Fruit fly (Drosophila melanogaster) whole organism, wandering third instar larva: ENCODE measurements around the gene CG6656.

Source experiments
- Abd-B ChIP-seq: fragments of >200 bp; optimal IDR thresholded peaks from 2 replicates; lab custom pipeline; 2017; ENCODE audit warnings: missing biosample characterization, missing genetic modification characterization
- CG32264 ChIP-seq: fragments of 200-800 bp; sonication (Bioruptor generic); optimal IDR thresholded peaks from 2 replicates; lab custom pipeline; 2016; ENCODE audit warnings: missing biosample characterization, missing genetic modification characterization
- CG9705 ChIP-seq: fragments of 200-800 bp; sonication (Bioruptor generic); optimal IDR thresholded peaks from 2 replicates; lab custom pipeline; 2018; ENCODE audit warnings: missing biosample characterization, mild to moderate bottlenecking, missing genetic modification characterization
- CrebA ChIP-seq: fragments of 200-800 bp; sonication (Bioruptor generic); optimal IDR thresholded peaks from 2 replicates; lab custom pipeline; 2016; ENCODE audit warnings: missing biosample characterization, mild to moderate bottlenecking, missing genetic modification characterization, borderline replicate concordance
- Dfd ChIP-seq: fragments of >200 bp; optimal IDR thresholded peaks from 2 replicates; lab custom pipeline; 2017; ENCODE audit warnings: missing biosample characterization, missing genetic modification characterization
- Dif ChIP-seq: fragments of 200-275, 200-300 bp; sonication (Bioruptor generic); optimal IDR thresholded peaks from 2 replicates; lab custom pipeline; 2018; ENCODE audit warnings: missing biosample characterization, missing genetic modification characterization; ENCODE audit not compliant: partially characterized antibody
- GATAd ChIP-seq: sonication (Bioruptor generic); optimal IDR thresholded peaks from 2 replicates; lab custom pipeline; 2016; ENCODE audit warnings: missing biosample characterization, missing genetic modification characterization
- Hr78 ChIP-seq: fragments of >200 bp; optimal IDR thresholded peaks from 2 replicates; lab custom pipeline; 2017; ENCODE audit warnings: missing biosample characterization, missing genetic modification characterization
- Hr83 ChIP-seq: fragments of 200-300 bp; sonication (Bioruptor generic); optimal IDR thresholded peaks from 2 replicates; lab custom pipeline; 2016; ENCODE audit warnings: missing biosample characterization, mild to moderate bottlenecking, missing genetic modification characterization, moderate library complexity; ENCODE audit not compliant: poor library complexity, severe bottlenecking
- Jra ChIP-seq: sonication (Bioruptor generic); optimal IDR thresholded peaks from 2 replicates; lab custom pipeline; 2016; ENCODE audit warnings: missing biosample characterization, missing genetic modification characterization
- Mio ChIP-seq: sonication (Bioruptor generic); optimal IDR thresholded peaks from 2 replicates; lab custom pipeline; 2016; ENCODE audit warnings: missing biosample characterization, missing genetic modification characterization
- Myc ChIP-seq: fragments of >200 bp; optimal IDR thresholded peaks from 2 replicates; lab custom pipeline; 2017
- N ChIP-seq: fragments of >200 bp; optimal IDR thresholded peaks from 2 replicates; lab custom pipeline; 2018; ENCODE audit warnings: missing biosample characterization, missing external identifiers, missing genetic modification characterization
- Rel ChIP-seq, 2 experiments: fragments of 200-800 bp; sonication (Bioruptor generic) in 1 of 2; optimal IDR thresholded peaks; 2 replicates in 1 of 2; 3 replicates in 1 of 2; lab custom pipeline; 2016 to 2019; ENCODE audit warnings: mild to moderate bottlenecking in 2 of 2, missing biosample characterization in 2 of 2, missing genetic modification characterization in 2 of 2, moderate library complexity in 1 of 2
- Sp1 ChIP-seq: fragments of 200-800 bp; sonication (Bioruptor generic); optimal IDR thresholded peaks from 3 replicates; lab custom pipeline; 2019; ENCODE audit warnings: missing biosample characterization, mild to moderate bottlenecking, missing genetic modification characterization, moderate library complexity
- Vsx2 ChIP-seq: fragments of 200-300, 225-300 bp; sonication (Bioruptor generic); optimal IDR thresholded peaks from 2 replicates; lab custom pipeline; 2018; ENCODE audit warnings: missing biosample characterization, missing genetic modification characterization; ENCODE audit not compliant: partially characterized antibody
- brk ChIP-seq: fragments of 200-800 bp; sonication (Bioruptor generic); optimal IDR thresholded peaks from 2 replicates; lab custom pipeline; 2016; ENCODE audit warnings: missing biosample characterization, mild to moderate bottlenecking, missing genetic modification characterization
- dl ChIP-seq, 2 experiments: fragments of 175-275, 200-275 bp in 1 of 2; fragments of 200-275 bp in 1 of 2; sonication (Bioruptor generic); optimal IDR thresholded peaks; lab custom pipeline; 2018; ENCODE audit warnings: mild to moderate bottlenecking in 2 of 2, missing biosample characterization in 2 of 2, missing genetic modification characterization in 2 of 2, moderate library complexity in 2 of 2; ENCODE audit not compliant: partially characterized antibody in 2 of 2, insufficient read depth in 1 of 2
- dsf ChIP-seq: sonication (Bioruptor generic); optimal IDR thresholded peaks from 2 replicates; lab custom pipeline; 2016; ENCODE audit warnings: missing biosample characterization, missing genetic modification characterization, borderline replicate concordance
- ey ChIP-seq: fragments of 200-800 bp; sonication (Bioruptor generic); optimal IDR thresholded peaks from 2 replicates; lab custom pipeline; 2016; ENCODE audit warnings: missing biosample characterization, missing genetic modification characterization
- foxo ChIP-seq, 2 experiments: fragments of 200-800 bp; sonication (Bioruptor generic); optimal IDR thresholded peaks; 2 replicates in 1 of 2; 3 replicates in 1 of 2; lab custom pipeline; 2016 to 2017; ENCODE audit warnings: missing biosample characterization in 2 of 2, missing genetic modification characterization in 2 of 2
- fru ChIP-seq: fragments of 200-800 bp; sonication (Bioruptor generic); optimal IDR thresholded peaks from 3 replicates; lab custom pipeline; 2016; ENCODE audit warnings: missing biosample characterization, mild to moderate bottlenecking, missing genetic modification characterization
- h ChIP-seq: fragments of 200-800 bp; sonication (Bioruptor generic); optimal IDR thresholded peaks from 3 replicates; lab custom pipeline; 2016; ENCODE audit warnings: missing biosample characterization, mild to moderate bottlenecking, missing genetic modification characterization
- jim ChIP-seq: fragments of 175-275, 200-325 bp; sonication (Bioruptor generic); optimal IDR thresholded peaks from 2 replicates; lab custom pipeline; 2016; ENCODE audit warnings: missing biosample characterization, mild to moderate bottlenecking, missing genetic modification characterization
- lola ChIP-seq: fragments of >200 bp; optimal IDR thresholded peaks from 2 replicates; lab custom pipeline; 2017; ENCODE audit warnings: missing biosample characterization, missing genetic modification characterization
- pan ChIP-seq: fragments of >200 bp; optimal IDR thresholded peaks from 2 replicates; lab custom pipeline; 2017
- psq ChIP-seq: fragments of 200-800 bp; sonication (Bioruptor generic); optimal IDR thresholded peaks from 3 replicates; lab custom pipeline; 2017; ENCODE audit warnings: missing biosample characterization, mild to moderate bottlenecking, missing genetic modification characterization, moderate library complexity
- rgr ChIP-seq: fragments of 200-800 bp; sonication (Bioruptor generic); optimal IDR thresholded peaks from 3 replicates; lab custom pipeline; 2016; ENCODE audit warnings: missing biosample characterization, mild to moderate bottlenecking, missing genetic modification characterization
- sage ChIP-seq: fragments of 200-800 bp; sonication (Bioruptor generic); optimal IDR thresholded peaks from 2 replicates; lab custom pipeline; 2016; ENCODE audit warnings: missing biosample characterization, mild to moderate bottlenecking, missing genetic modification characterization
- sv ChIP-seq: fragments of 200-800 bp; sonication (Bioruptor generic); optimal IDR thresholded peaks from 3 replicates; lab custom pipeline; 2016; ENCODE audit warnings: missing biosample characterization, missing genetic modification characterization
- tai ChIP-seq: sonication (Bioruptor generic); optimal IDR thresholded peaks from 2 replicates; lab custom pipeline; 2016; ENCODE audit warnings: missing biosample characterization, missing genetic modification characterization
- usp ChIP-seq: fragments of >200 bp; optimal IDR thresholded peaks from 2 replicates; lab custom pipeline; 2017; ENCODE audit warnings: missing biosample characterization, missing genetic modification characterization
- woc ChIP-seq: sonication (Bioruptor generic); optimal IDR thresholded peaks from 2 replicates; lab custom pipeline; 2016; ENCODE audit warnings: missing biosample characterization, mild to moderate bottlenecking, missing genetic modification characterization

The CG6656 gene

dm6 chr3R:21830303-21830707 is 44.8 kb upstream of the CG6656 start:
- TF ChIP-seq Myc (lab: Kevin White, UChicago) (no peak), rgr (GFP tag; lab: Kevin White, UChicago) (no peak), sage (GFP tag; lab: Kevin White, UChicago) (no peak), CG32264 (no peak), N (GFP tag; lab: Kevin White, UChicago) (no peak), CG9705 (GFP tag; lab: Kevin White, UChicago) (no peak), ey (GFP tag; lab: Kevin White, UChicago) (no peak), Jra (GFP tag; lab: Kevin White, UChicago) (no peak), psq (GFP tag; lab: Kevin White, UChicago) (no peak), Rel (GFP tag; optimal IDR thresholded peaks at IDR 0.05; lab: Kevin White, UChicago) (no peak), Rel (tag; optimal IDR thresholded peaks at IDR 0.05; lab: Kevin White, UChicago) (no peak), h (GFP tag; lab: Kevin White, UChicago) (no peak), dsf (GFP tag; lab: Kevin White, UChicago) (no peak), sv (GFP tag; lab: Kevin White, UChicago) (no peak), GATAd (GFP tag; lab: Kevin White, UChicago) (no peak), Hr83 (no peak), Mio (no peak)

- TF ChIP-seq woc (no peak), fru (GFP tag; lab: Kevin White, UChicago) (no peak), Hr78 (GFP tag; lab: Kevin White, UChicago) (no peak), psq (GFP tag; lab: Kevin White, UChicago) (no peak), CrebA (GFP tag; lab: Kevin White, UChicago) (no peak), N (GFP tag; lab: Kevin White, UChicago) (no peak), sage (GFP tag; lab: Kevin White, UChicago) (no peak), Dfd (GFP tag; lab: Kevin White, UChicago) (no peak)
Measured at dm6 chr3R:21831040-21831439, 44.1 kb upstream of the CG6656 start.

dm6 chr3R:21832203-21832602 is 42.9 kb upstream of the CG6656 start, which contains the start of gene Gr93a:
Gene Gr93a, plus strand, starts transcription at chr3R:21832503.
- TF ChIP-seq tai (GFP tag; lab: Kevin White, UChicago): no peak
- TF ChIP-seq psq (GFP tag; lab: Kevin White, UChicago): no peak
- no peak for TF ChIP-seq usp (GFP tag; lab: Kevin White, UChicago)
- no peak for TF ChIP-seq brk (GFP tag; lab: Kevin White, UChicago)
- no peak for TF ChIP-seq sv (GFP tag; lab: Kevin White, UChicago)
- no peak for TF ChIP-seq Dif (GFP tag; lab: Kevin White, UChicago)
- no peak for TF ChIP-seq rgr (GFP tag; lab: Kevin White, UChicago)
- TF ChIP-seq Hr83: no peak
- TF ChIP-seq Jra (GFP tag; lab: Kevin White, UChicago): no peak
- no peak for TF ChIP-seq Vsx2 (GFP tag; lab: Kevin White, UChicago)
- no peak for TF ChIP-seq Abd-B (GFP tag; lab: Kevin White, UChicago)
- TF ChIP-seq N (GFP tag; lab: Kevin White, UChicago): no peak
- TF ChIP-seq dl (GFP tag; optimal IDR thresholded peaks at IDR 0.05; lab: Kevin White, UChicago; ENCODE audit: insufficient read depth in 1 of 2, partially characterized antibody in 2 of 2): no peak
- TF ChIP-seq pan (lab: Kevin White, UChicago): no peak
- TF ChIP-seq h (GFP tag; lab: Kevin White, UChicago): no peak
- TF ChIP-seq Sp1 (GFP tag; lab: Kevin White, UChicago): no peak
- no peak for TF ChIP-seq Dfd (GFP tag; lab: Kevin White, UChicago)
- TF ChIP-seq Mio: no peak
- no peak for TF ChIP-seq lola

- no peak for TF ChIP-seq psq (GFP tag; lab: Kevin White, UChicago)
- no peak for TF ChIP-seq Rel (GFP tag; optimal IDR thresholded peaks at IDR 0.05; lab: Kevin White, UChicago)
- TF ChIP-seq Rel (tag; optimal IDR thresholded peaks at IDR 0.05; lab: Kevin White, UChicago): peak; percentile 34
- peak in 1 of 2 experiments; percentile 38 for TF ChIP-seq foxo (GFP tag; optimal IDR thresholded peaks at IDR 0.05; lab: Kevin White, UChicago)
- TF ChIP-seq jim: peak; percentile 87
- TF ChIP-seq dsf (GFP tag; lab: Kevin White, UChicago): no peak
- no peak for TF ChIP-seq Jra (GFP tag; lab: Kevin White, UChicago)
- no peak for TF ChIP-seq brk (GFP tag; lab: Kevin White, UChicago)
- peak; percentile 1 for TF ChIP-seq h (GFP tag; lab: Kevin White, UChicago)
- TF ChIP-seq fru (GFP tag; lab: Kevin White, UChicago): peak; percentile 0
- TF ChIP-seq, all 38 proteins: peak for 5
Measured at dm6 chr3R:21834234-21835070, 40.6 kb upstream of the CG6656 start.
